Worm (Caenorhabditis elegans) whole organism, L4 larva: Measurements from ENCODE around the gene C50E3.13.

ENCODE experiments used
- fos-1 ChIP-seq: fragments of 150-350 bp; optimal IDR thresholded peaks from 2 replicates; lab custom pipeline; 2014; ENCODE audit warnings: missing biosample characterization, missing genetic modification characterization
- nhr-102 ChIP-seq: sonication (generic microtip); optimal IDR thresholded peaks from 2 replicates; lab custom pipeline; 2016; ENCODE audit warnings: mild to moderate bottlenecking, missing genetic modification characterization, moderate library complexity, missing compliant biosample characterization
- pqm-1 ChIP-seq: sonication (generic microtip); optimal IDR thresholded peaks from 2 replicates; lab custom pipeline; 2017; ENCODE audit warnings: missing biosample characterization, missing genetic modification characterization

DNA sequence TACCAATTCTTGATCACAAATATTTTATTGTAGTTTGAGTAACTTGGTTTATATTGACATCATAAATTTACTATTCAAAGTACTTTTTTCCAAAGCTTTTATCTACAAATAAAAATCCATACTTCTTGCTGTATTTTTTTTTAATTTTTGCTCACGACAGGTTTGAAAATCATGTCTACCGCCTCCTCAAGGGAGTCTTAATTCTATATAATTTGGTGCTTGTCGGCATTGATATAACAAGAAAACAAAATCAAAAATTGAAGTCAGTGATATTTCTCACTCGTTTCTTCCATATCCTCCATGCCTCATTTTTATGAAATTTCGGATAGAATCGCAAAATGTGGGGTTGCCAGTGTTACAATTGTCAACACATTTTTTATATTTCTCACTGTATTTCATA, 21.4 kb upstream of the C50E3.13 start, which contains the start of gene str-47:
- TF ChIP-seq fos-1 (tag; lab: Kevin White, UChicago): no peak
- no peak for TF ChIP-seq pqm-1 (tag; lab: Kevin White, UChicago)
- no peak for TF ChIP-seq nhr-102 (tag; lab: Kevin White, UChicago)
